Fruit fly (Drosophila melanogaster) whole organism, embryonic: ENCODE data around the gene Kah.

Source experiments
- BEAF-32 ChIP-seq: fragments of 200-800 bp; sonication (Bioruptor generic); optimal IDR thresholded peaks from 3 replicates; lab custom pipeline; 2017; ENCODE audit warnings: missing biosample characterization, missing genetic modification characterization, mild to moderate bottlenecking, moderate library complexity, missing genetic modification reagents
- C15 ChIP-seq: fragments of 200-800 bp; sonication (Bioruptor generic); IDR thresholded peaks from 3 replicates; pipeline ENCODE4 v1.3.6; 2022; ENCODE audit warnings: missing biosample characterization, missing genetic modification characterization
- CG10209 ChIP-seq: fragments of 200-800 bp; sonication (Bioruptor generic); optimal IDR thresholded peaks from 3 replicates; lab custom pipeline; 2017; ENCODE audit warnings: missing biosample characterization, mild to moderate bottlenecking, missing genetic modification characterization, missing genetic modification reagents
- CG10431 ChIP-seq: fragments of 200-800 bp; sonication (Bioruptor generic); optimal IDR thresholded peaks from 3 replicates; lab custom pipeline; 2018; ENCODE audit warnings: missing biosample characterization, mild to moderate bottlenecking, missing genetic modification characterization
- CG12155 ChIP-seq: fragments of 200-800 bp; sonication (Bioruptor generic); optimal IDR thresholded peaks from 3 replicates; lab custom pipeline; 2016; ENCODE audit warnings: missing biosample characterization, missing genetic modification characterization
- CG1233 ChIP-seq: fragments of 200-800 bp; sonication (Bioruptor generic); optimal IDR thresholded peaks from 4 replicates; lab custom pipeline; 2018; ENCODE audit warnings: missing biosample characterization, mild to moderate bottlenecking, missing genetic modification characterization
- CG12391 ChIP-seq: fragments of 200-800 bp; sonication (Bioruptor generic); optimal IDR thresholded peaks from 3 replicates; lab custom pipeline; 2018; ENCODE audit warnings: missing biosample characterization, mild to moderate bottlenecking, missing genetic modification characterization, moderate library complexity
- CG12769 ChIP-seq: fragments of 200-800 bp; sonication (Bioruptor generic); optimal IDR thresholded peaks from 2 replicates; lab custom pipeline; 2019; ENCODE audit warnings: missing biosample characterization, mild to moderate bottlenecking, missing genetic modification characterization, moderate library complexity
- CG13123 ChIP-seq: fragments of 200-800 bp; sonication (Bioruptor generic); optimal IDR thresholded peaks from 2 replicates; lab custom pipeline; 2016; ENCODE audit warnings: missing biosample characterization, missing genetic modification characterization
- CG13894 ChIP-seq: fragments of 200-800 bp; sonication (Bioruptor generic); optimal IDR thresholded peaks from 3 replicates; lab custom pipeline; 2018; ENCODE audit warnings: missing biosample characterization, mild to moderate bottlenecking, missing genetic modification characterization, moderate library complexity
- CG15601 ChIP-seq: fragments of 200-800 bp; sonication (Bioruptor generic); optimal IDR thresholded peaks from 3 replicates; lab custom pipeline; 2019; ENCODE audit warnings: missing biosample characterization, mild to moderate bottlenecking, missing genetic modification characterization, moderate library complexity
- CG16815 ChIP-seq: fragments of 200-800 bp; sonication (Bioruptor generic); optimal IDR thresholded peaks from 3 replicates; lab custom pipeline; 2017; ENCODE audit warnings: missing biosample characterization, mild to moderate bottlenecking, missing genetic modification characterization
- CG17328 ChIP-seq: fragments of 200-800 bp; sonication (Bioruptor generic); IDR thresholded peaks from 2 replicates; pipeline ENCODE4 v1.3.6; 2022; ENCODE audit warnings: missing biosample characterization, missing genetic modification characterization
- CG17359 ChIP-seq: fragments of 200-800 bp; sonication (Bioruptor generic); optimal IDR thresholded peaks from 3 replicates; lab custom pipeline; 2018; ENCODE audit warnings: missing biosample characterization, mild to moderate bottlenecking, missing genetic modification characterization, moderate library complexity
- CG18599 ChIP-seq: fragments of 200-800 bp; sonication (Bioruptor generic); optimal IDR thresholded peaks from 3 replicates; lab custom pipeline; 2017; ENCODE audit warnings: missing biosample characterization, missing genetic modification characterization, mild to moderate bottlenecking, moderate library complexity, missing genetic modification reagents
- CG2120 ChIP-seq: fragments of 200-800 bp; sonication (Bioruptor generic); optimal IDR thresholded peaks from 3 replicates; lab custom pipeline; 2016; ENCODE audit warnings: missing biosample characterization, missing genetic modification characterization
- CG30431 ChIP-seq: fragments of 200-800 bp; sonication (Bioruptor generic); optimal IDR thresholded peaks from 2 replicates; lab custom pipeline; 2017; ENCODE audit warnings: missing biosample characterization, missing genetic modification characterization
- CG3065 ChIP-seq: fragments of 200-800 bp; sonication (Bioruptor generic); optimal IDR thresholded peaks from 2 replicates; lab custom pipeline; 2016; ENCODE audit warnings: missing biosample characterization, missing genetic modification characterization
- CG31224 ChIP-seq: fragments of 200-800 bp; sonication (Bioruptor generic); IDR thresholded peaks from 2 replicates; pipeline ENCODE4 v1.3.6; 2022; ENCODE audit warnings: missing biosample characterization, missing genetic modification characterization
- CG32532 ChIP-seq: fragments of 200-800 bp; sonication (Bioruptor generic); IDR thresholded peaks from 2 replicates; pipeline ENCODE4 v1.3.6; 2022; ENCODE audit warnings: missing biosample characterization, missing genetic modification characterization
- CG33557 ChIP-seq: fragments of 200-800 bp; sonication (Bioruptor generic); optimal IDR thresholded peaks from 2 replicates; lab custom pipeline; 2019; ENCODE audit warnings: missing biosample characterization, mild to moderate bottlenecking, missing genetic modification characterization, moderate library complexity
- CG4707 ChIP-seq: fragments of 200-800 bp; sonication (Bioruptor generic); optimal IDR thresholded peaks from 2 replicates; lab custom pipeline; 2018; ENCODE audit warnings: missing biosample characterization, mild to moderate bottlenecking, missing genetic modification characterization, moderate library complexity
- CG5245 ChIP-seq: fragments of 200-800 bp; sonication (Bioruptor generic); optimal IDR thresholded peaks from 3 replicates; lab custom pipeline; 2016; ENCODE audit warnings: missing biosample characterization, missing genetic modification characterization
- CG5953 ChIP-seq: fragments of 200-800 bp; sonication (Bioruptor generic); IDR thresholded peaks from 2 replicates; pipeline ENCODE4 v1.3.6; 2022; ENCODE audit warnings: missing biosample characterization, missing genetic modification characterization
- CG6175 ChIP-seq: fragments of 200-800 bp; sonication (Bioruptor generic); IDR thresholded peaks from 3 replicates; pipeline ENCODE4 v1.3.6; 2022; ENCODE audit warnings: missing biosample characterization, missing genetic modification characterization
- CG9437 ChIP-seq: fragments of 200-800 bp; sonication (Bioruptor generic); optimal IDR thresholded peaks from 2 replicates; lab custom pipeline; 2018; ENCODE audit warnings: missing biosample characterization, mild to moderate bottlenecking, missing genetic modification characterization
- D ChIP-seq, 2 experiments: fragments of 200-800 bp in 1 of 2; fragments of >200 bp in 1 of 2; sonication (Bioruptor generic) in 1 of 2; optimal IDR thresholded peaks; 2 replicates in 1 of 2; 3 replicates in 1 of 2; lab custom pipeline; 2017; ENCODE audit warnings: mild to moderate bottlenecking in 1 of 2, missing biosample characterization in 1 of 2, missing genetic modification characterization in 1 of 2, missing genetic modification reagents in 1 of 2
- Deaf1 ChIP-seq: fragments of 200-800 bp; optimal IDR thresholded peaks from 3 replicates; lab custom pipeline; 2019; ENCODE audit warnings: missing biosample characterization, mild to moderate bottlenecking, missing genetic modification characterization, moderate library complexity
- Dip3 ChIP-seq: fragments of 200-800 bp; sonication (Bioruptor generic); optimal IDR thresholded peaks from 3 replicates; lab custom pipeline; 2016; ENCODE audit warnings: missing biosample characterization, missing genetic modification characterization
- Neu2 ChIP-seq: fragments of 200-800 bp; sonication (Bioruptor generic); optimal IDR thresholded peaks from 3 replicates; lab custom pipeline; 2016; ENCODE audit warnings: missing biosample characterization, missing genetic modification characterization, borderline replicate concordance
- Oli ChIP-seq: fragments of 200-800 bp; sonication (Bioruptor generic); optimal IDR thresholded peaks from 2 replicates; lab custom pipeline; 2018; ENCODE audit warnings: missing biosample characterization, mild to moderate bottlenecking, missing genetic modification characterization, moderate library complexity
- Poxn ChIP-seq: fragments of 200-800 bp; sonication (Bioruptor generic); IDR thresholded peaks from 2 replicates; pipeline ENCODE4 v1.3.6; 2022; ENCODE audit warnings: missing biosample characterization, missing genetic modification characterization
- Ptx1 ChIP-seq: fragments of 200-800 bp; sonication (Bioruptor generic); IDR thresholded peaks from 2 replicates; pipeline ENCODE4 v1.3.6; 2022; ENCODE audit warnings: missing biosample characterization, missing genetic modification characterization
- Scr ChIP-seq: fragments of 200-800 bp; sonication (Bioruptor generic); IDR thresholded peaks from 2 replicates; pipeline ENCODE4 v1.3.6; 2022; ENCODE audit warnings: missing biosample characterization, missing genetic modification characterization; ENCODE audit not compliant: partially characterized antibody
- bcd ChIP-seq: fragments of 200-800 bp; sonication (Bioruptor generic); optimal IDR thresholded peaks from 2 replicates; lab custom pipeline; 2017; ENCODE audit warnings: missing biosample characterization, mild to moderate bottlenecking, missing genetic modification characterization
- corto ChIP-seq: fragments of 200-800 bp; sonication (Bioruptor generic); optimal IDR thresholded peaks from 2 replicates; lab custom pipeline; 2016; ENCODE audit warnings: missing biosample characterization, mild to moderate bottlenecking, missing genetic modification characterization, moderate library complexity
- da ChIP-seq: fragments of 200-800 bp; sonication (Bioruptor generic); optimal IDR thresholded peaks from 2 replicates; lab custom pipeline; 2016; ENCODE audit warnings: missing biosample characterization, missing genetic modification characterization
- dan ChIP-seq: fragments of 200-800 bp; sonication (Bioruptor generic); IDR thresholded peaks from 2 replicates; pipeline ENCODE4 v1.3.6; 2022; ENCODE audit warnings: missing biosample characterization, missing genetic modification characterization
- dmrt11E ChIP-seq: fragments of 200-800 bp; sonication (Bioruptor generic); optimal IDR thresholded peaks from 3 replicates; lab custom pipeline; 2018; ENCODE audit warnings: missing biosample characterization, mild to moderate bottlenecking, missing genetic modification characterization, moderate library complexity
- gcm2 ChIP-seq: fragments of 200-800 bp; sonication (Bioruptor generic); optimal IDR thresholded peaks from 2 replicates; lab custom pipeline; 2016; ENCODE audit warnings: missing biosample characterization, missing genetic modification characterization
- pan ChIP-seq, 4 experiments: fragments of >200 bp in 3 of 4; fragments of 200-800 bp in 1 of 4; sonication (Bioruptor generic) in 1 of 4; optimal IDR thresholded peaks in 3 of 4; IDR thresholded peaks in 1 of 4; 2 replicates each; pipeline versions ENCODE4 v1.3.6 to Lab custom; 2017 to 2022; ENCODE audit warnings: missing biosample characterization in 2 of 4, missing genetic modification characterization in 2 of 4, mixed read lengths in 1 of 4
- prd ChIP-seq, 3 experiments: fragments of >200 bp in 2 of 3; fragments of 200-800 bp in 1 of 3; sonication (Bioruptor generic) in 1 of 3; optimal IDR thresholded peaks in 2 of 3; IDR thresholded peaks in 1 of 3; 2 replicates in 2 of 3; 3 replicates in 1 of 3; pipeline versions ENCODE4 v1.3.6 to Lab custom; 2017 to 2022; ENCODE audit warnings: missing biosample characterization in 1 of 3, missing genetic modification characterization in 1 of 3
- sob ChIP-seq: fragments of 200-800 bp; sonication (Bioruptor generic); IDR thresholded peaks from 2 replicates; pipeline ENCODE4 v1.3.6; 2022; ENCODE audit warnings: missing biosample characterization, missing genetic modification characterization
- ssp ChIP-seq: fragments of 200-800 bp; sonication (Bioruptor generic); IDR thresholded peaks from 2 replicates; pipeline ENCODE4 v1.3.6; 2022; ENCODE audit warnings: missing biosample characterization, missing genetic modification characterization
- sug ChIP-seq: fragments of 200-800 bp; optimal IDR thresholded peaks from 2 replicates; lab custom pipeline; 2019; ENCODE audit warnings: missing biosample characterization, mild to moderate bottlenecking, missing genetic modification characterization, moderate library complexity
- trh ChIP-seq: fragments of 200-800 bp; sonication (Bioruptor generic); optimal IDR thresholded peaks from 2 replicates; lab custom pipeline; 2016; ENCODE audit warnings: missing biosample characterization, missing genetic modification characterization
- zen2 ChIP-seq: fragments of 200-800 bp; sonication (Bioruptor generic); IDR thresholded peaks from 3 replicates; pipeline ENCODE4 v1.3.6; 2022; ENCODE audit warnings: missing biosample characterization, missing genetic modification characterization; ENCODE audit not compliant: partially characterized antibody
- zf30C ChIP-seq: fragments of 200-800 bp; sonication (Bioruptor generic); optimal IDR thresholded peaks from 3 replicates; lab custom pipeline; 2018; ENCODE audit warnings: missing biosample characterization, mild to moderate bottlenecking, missing genetic modification characterization
- zfh1 ChIP-seq: fragments of 200-800 bp; sonication (Bioruptor generic); IDR thresholded peaks from 3 replicates; pipeline ENCODE4 v1.3.6; 2022; ENCODE audit warnings: missing biosample characterization, missing genetic modification characterization

The Kah gene

DNA sequence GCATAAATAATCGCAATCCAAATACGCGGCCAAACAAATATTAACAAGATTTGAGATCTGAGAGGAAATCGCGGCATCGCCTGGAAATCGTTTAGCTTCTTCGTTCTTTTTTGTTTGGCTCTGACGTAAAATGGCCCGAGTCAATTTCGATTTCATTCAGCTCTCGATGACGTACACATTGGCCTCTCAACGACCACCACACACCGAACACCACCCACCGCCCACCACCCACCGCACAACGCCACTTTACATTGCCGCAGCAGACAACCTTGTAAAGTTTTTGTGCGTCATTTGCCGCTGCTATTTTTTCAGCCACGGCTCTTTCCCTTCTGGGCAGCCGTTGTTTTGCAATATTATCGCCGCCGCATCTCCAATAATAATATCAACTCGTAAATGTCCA lies 43.0 kb upstream of the Kah start (continued):
- no peak for TF ChIP-seq zfh1 (GFP tag; lab: Robert Waterston, UW)
- TF ChIP-seq sug (tag; lab: Kevin White, UChicago), result peak; percentile 24
- TF ChIP-seq CG10431 (GFP tag; lab: Kevin White, UChicago), result no peak
- TF ChIP-seq CG18599 (GFP tag; lab: Kevin White, UChicago), result peak; percentile 15
- TF ChIP-seq Poxn, result no peak
- TF ChIP-seq CG6175 (GFP tag; lab: Robert Waterston, UW), result peak; percentile 58; the same call in 1 of the 3 replicates
- TF ChIP-seq zf30C, result no peak
- TF ChIP-seq CG30431 (GFP tag; lab: Kevin White, UChicago), result no peak
- TF ChIP-seq CG17359 (tag; lab: Kevin White, UChicago), result no peak
- TF ChIP-seq CG12769 (tag; lab: Kevin White, UChicago), result peak; percentile 59
- TF ChIP-seq CG12155 (GFP tag; lab: Kevin White, UChicago), result no peak
- TF ChIP-seq Oli (tag; lab: Kevin White, UChicago), result no peak
- no peak for TF ChIP-seq Neu2 (GFP tag; lab: Kevin White, UChicago)
- TF ChIP-seq CG17328 (GFP tag; lab: Robert Waterston, UW), result no peak
- TF ChIP-seq CG12391 (tag; lab: Kevin White, UChicago), result no peak
- TF ChIP-seq Ptx1 (GFP tag; lab: Robert Waterston, UW), result no peak
- TF ChIP-seq da (GFP tag; lab: Kevin White, UChicago), result no peak
- TF ChIP-seq CG5953 (GFP tag; lab: Robert Waterston, UW), result no peak
- TF ChIP-seq D (optimal IDR thresholded peaks at IDR 0.05; lab: Kevin White, UChicago), result no peak
- TF ChIP-seq D (GFP tag; optimal IDR thresholded peaks at IDR 0.05; lab: Kevin White, UChicago), result no peak
- no peak for TF ChIP-seq CG16815 (GFP tag; lab: Kevin White, UChicago)
- no peak for TF ChIP-seq CG15601 (tag; lab: Kevin White, UChicago)
- TF ChIP-seq bcd (GFP tag; lab: Kevin White, UChicago), result no peak
- peak; percentile 32; the same call in 1 of the 2 replicates for TF ChIP-seq CG32532
- no peak for TF ChIP-seq Dip3
- no peak for TF ChIP-seq gcm2 (GFP tag; lab: Kevin White, UChicago)
- TF ChIP-seq trh, result no peak
- TF ChIP-seq CG1233 (GFP tag; lab: Kevin White, UChicago), result no peak
- no peak for TF ChIP-seq dan
- TF ChIP-seq CG10209 (GFP tag; lab: Kevin White, UChicago), result no peak
- no peak for TF ChIP-seq corto (GFP tag; lab: Kevin White, UChicago)
- TF ChIP-seq CG31224 (GFP tag; lab: Robert Waterston, UW), result no peak
- TF ChIP-seq sob (GFP tag; lab: Robert Waterston, UW), result peak; percentile 38; the same call in 1 of the 2 replicates
- TF ChIP-seq CG13123 (GFP tag; lab: Kevin White, UChicago), result no peak
- TF ChIP-seq CG2120 (GFP tag; lab: Kevin White, UChicago), result no peak
- no peak for TF ChIP-seq C15 (GFP tag; lab: Robert Waterston, UW)
- TF ChIP-seq CG33557 (GFP tag; lab: Kevin White, UChicago), result no peak
- TF ChIP-seq pan (optimal IDR thresholded peaks at IDR 0.05; lab: Kevin White, UChicago), result no peak
- TF ChIP-seq pan (GFP tag; optimal IDR thresholded peaks at IDR 0.05 in 1 of 2, IDR thresholded peaks at IDR 0.05 in 1 of 2), result no peak
- no peak for TF ChIP-seq BEAF-32
- TF ChIP-seq Scr (GFP tag; lab: Robert Waterston, UW), result no peak
- TF ChIP-seq CG13894 (tag; lab: Kevin White, UChicago), result peak; percentile 44
- TF ChIP-seq Deaf1 (tag; lab: Kevin White, UChicago), result peak; percentile 11
- TF ChIP-seq CG5245 (GFP tag; lab: Kevin White, UChicago), result no peak
- no peak for TF ChIP-seq CG9437 (GFP tag; lab: Kevin White, UChicago)
- TF ChIP-seq ssp (GFP tag; lab: Robert Waterston, UW), result no peak
- no peak for TF ChIP-seq dmrt11E (tag; lab: Kevin White, UChicago)
- TF ChIP-seq CG4707 (GFP tag; lab: Kevin White, UChicago), result no peak
- TF ChIP-seq CG3065, result no peak
- TF ChIP-seq zen2, result no peak
- no peak for TF ChIP-seq prd (optimal IDR thresholded peaks at IDR 0.05; lab: Kevin White, UChicago)
- TF ChIP-seq prd (GFP tag; IDR thresholded peaks at IDR 0.05; lab: Robert Waterston, UW), result no peak
